Fruit fly (Drosophila melanogaster): Measurements from ENCODE around the gene Zif.

Zif gene

dm6 chr3R:6474430-6474829, 17.5 kb downstream of the Zif start:
- TF ChIP-seq pad (GFP tag; optimal IDR thresholded peaks at IDR 0.05) (no peak), tj (GFP tag; optimal IDR thresholded peaks at IDR 0.05) (no peak), Crg-1 (GFP tag; optimal IDR thresholded peaks at IDR 0.05) (no peak), cic (GFP tag; optimal IDR thresholded peaks at IDR 0.05) (no peak), CG7101 (tag; optimal IDR thresholded peaks at IDR 0.05) (no peak), CG11617 (GFP tag; optimal IDR thresholded peaks at IDR 0.05) (no peak), Mnt (GFP tag; optimal IDR thresholded peaks at IDR 0.05) (no peak), CG5204 (GFP tag; optimal IDR thresholded peaks at IDR 0.05) (no peak), CG33017 (tag; optimal IDR thresholded peaks at IDR 0.05) (no peak), CG1620 (GFP tag; optimal IDR thresholded peaks at IDR 0.05) (no peak), CG7045 (GFP tag; optimal IDR thresholded peaks at IDR 0.05) (no peak), kay (GFP tag; ENCODE audit: borderline replicate concordance) (no peak), CG12768 (GFP tag; optimal IDR thresholded peaks at IDR 0.05) (no peak), bab1 (GFP tag; optimal IDR thresholded peaks at IDR 0.05) (no peak)

dm6 chr3R:6476429-6476828, 19.5 kb downstream of the Zif start:
- no peak for TF ChIP-seq CG7045 (GFP tag; optimal IDR thresholded peaks at IDR 0.05)
- no peak for TF ChIP-seq tj (GFP tag; optimal IDR thresholded peaks at IDR 0.05)
- no peak for TF ChIP-seq bab1 (GFP tag; optimal IDR thresholded peaks at IDR 0.05)
- no peak for TF ChIP-seq CG11617 (GFP tag; optimal IDR thresholded peaks at IDR 0.05)
- no peak for TF ChIP-seq Mnt (GFP tag; optimal IDR thresholded peaks at IDR 0.05)
- TF ChIP-seq Clk (GFP tag; optimal IDR thresholded peaks at IDR 0.05), result no peak
- no peak for TF ChIP-seq toe (GFP tag; optimal IDR thresholded peaks at IDR 0.05)
- no peak for TF ChIP-seq Crg-1 (GFP tag; optimal IDR thresholded peaks at IDR 0.05)
- no peak for TF ChIP-seq kay (GFP tag; ENCODE audit: borderline replicate concordance)

- TF ChIP-seq CG11617 (GFP tag; optimal IDR thresholded peaks at IDR 0.05) (no peak), toe (GFP tag; optimal IDR thresholded peaks at IDR 0.05) (no peak), Crg-1 (GFP tag; optimal IDR thresholded peaks at IDR 0.05) (no peak), bab1 (GFP tag; optimal IDR thresholded peaks at IDR 0.05) (no peak), CG7101 (tag; optimal IDR thresholded peaks at IDR 0.05) (no peak), CG33017 (tag; optimal IDR thresholded peaks at IDR 0.05) (no peak), CG5204 (GFP tag; optimal IDR thresholded peaks at IDR 0.05) (no peak), pad (GFP tag; optimal IDR thresholded peaks at IDR 0.05) (no peak), kay (GFP tag; ENCODE audit: borderline replicate concordance) (no peak), CG1620 (GFP tag; optimal IDR thresholded peaks at IDR 0.05) (no peak), tj (GFP tag; optimal IDR thresholded peaks at IDR 0.05) (no peak), Mnt (GFP tag; optimal IDR thresholded peaks at IDR 0.05) (no peak), Clk (GFP tag; optimal IDR thresholded peaks at IDR 0.05) (no peak), cic (GFP tag; optimal IDR thresholded peaks at IDR 0.05) (no peak), ovo (GFP tag; optimal IDR thresholded peaks at IDR 0.05) (no peak), cnc (optimal IDR thresholded peaks at IDR 0.05) (no peak), Hr96 (GFP tag; optimal IDR thresholded peaks at IDR 0.05) (no peak), CG14711 (tag; optimal IDR thresholded peaks at IDR 0.05) (no peak), CG7045 (GFP tag; optimal IDR thresholded peaks at IDR 0.05) (no peak)
These were observed 21.0 kb downstream of the Zif start, which contains the start of gene CG15186 for dm6 chr3R:6477877-6478361. TSS of gene CG15186 (plus strand) at chr3R:6478311.

DNA sequence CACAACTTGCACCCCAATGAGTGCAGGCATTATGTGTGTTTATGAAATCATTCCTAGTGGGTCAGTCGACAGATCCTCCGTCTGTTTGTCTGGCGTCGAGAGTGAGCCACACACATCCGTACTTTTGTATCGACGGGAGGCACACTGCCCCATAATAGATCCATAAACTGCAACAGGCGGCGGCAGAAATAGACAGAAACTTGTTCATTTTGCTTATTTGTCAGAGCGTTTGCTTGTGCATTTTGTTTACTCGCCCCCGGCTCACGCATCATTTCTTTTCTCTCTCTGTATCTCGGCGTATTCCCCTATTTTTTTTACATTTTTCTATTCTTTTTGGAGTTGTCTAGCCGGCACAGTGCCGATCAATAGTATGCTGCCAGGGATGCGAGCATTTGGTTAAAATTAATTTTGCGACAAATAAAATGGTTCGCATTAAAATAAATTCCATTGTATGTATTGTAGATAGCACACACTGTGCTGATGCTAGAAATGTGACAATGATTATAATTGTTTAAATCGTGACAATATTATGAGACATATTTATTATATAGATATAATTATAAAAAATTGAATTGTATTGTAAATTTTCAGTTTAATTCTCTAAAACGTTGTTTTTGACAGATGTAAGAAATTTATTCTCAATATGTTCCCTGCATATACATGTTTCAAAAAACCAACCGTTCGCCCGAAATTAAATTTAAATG, 25.0 kb downstream of the Zif start:
- TF ChIP-seq CG11617 (GFP tag; optimal IDR thresholded peaks at IDR 0.05) (no peak), Hr96 (GFP tag; optimal IDR thresholded peaks at IDR 0.05) (no peak)

dm6 chr3R:6495938-6496337, 39.0 kb downstream of the Zif start:
- TF ChIP-seq CG11617 (GFP tag; optimal IDR thresholded peaks at IDR 0.05) (no peak), Mnt (GFP tag; optimal IDR thresholded peaks at IDR 0.05) (no peak)

DNA sequence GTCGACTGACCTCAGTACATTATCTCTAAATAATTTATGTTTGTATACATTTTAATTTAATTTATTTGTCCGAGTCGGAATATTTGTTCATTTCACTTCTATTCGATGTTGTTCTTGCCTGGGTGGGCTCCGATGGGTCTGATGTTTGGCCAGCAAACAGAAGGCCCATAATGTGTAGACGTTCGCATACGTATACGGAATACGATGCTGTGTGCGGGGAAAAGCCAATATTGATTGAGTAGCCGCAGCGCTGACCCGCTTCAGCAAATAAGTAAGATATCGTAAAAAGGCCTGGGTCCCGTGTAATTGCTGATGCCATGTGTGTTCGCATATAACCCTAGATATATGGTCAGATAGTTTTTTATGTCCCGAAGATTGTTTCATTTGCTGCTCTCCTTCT, 47.5 kb downstream of the Zif start:
- TF ChIP-seq CG1620 (GFP tag; optimal IDR thresholded peaks at IDR 0.05) (no peak), bab1 (GFP tag; optimal IDR thresholded peaks at IDR 0.05) (no peak), CG33017 (tag; optimal IDR thresholded peaks at IDR 0.05) (no peak), tj (GFP tag; optimal IDR thresholded peaks at IDR 0.05) (no peak), CG11617 (GFP tag; optimal IDR thresholded peaks at IDR 0.05) (no peak), kay (GFP tag; ENCODE audit: borderline replicate concordance) (no peak), toe (GFP tag; optimal IDR thresholded peaks at IDR 0.05) (no peak), CG12768 (GFP tag; optimal IDR thresholded peaks at IDR 0.05) (no peak), CG7045 (GFP tag; optimal IDR thresholded peaks at IDR 0.05) (no peak), Crg-1 (GFP tag; optimal IDR thresholded peaks at IDR 0.05) (no peak), ovo (GFP tag; optimal IDR thresholded peaks at IDR 0.05) (no peak), Hr96 (GFP tag; optimal IDR thresholded peaks at IDR 0.05) (no peak), Clk (GFP tag; optimal IDR thresholded peaks at IDR 0.05) (no peak), Mnt (GFP tag; optimal IDR thresholded peaks at IDR 0.05) (no peak), CG5204 (GFP tag; optimal IDR thresholded peaks at IDR 0.05) (no peak), CG7101 (tag; optimal IDR thresholded peaks at IDR 0.05) (no peak), CG14711 (tag; optimal IDR thresholded peaks at IDR 0.05) (no peak), pad (GFP tag; optimal IDR thresholded peaks at IDR 0.05) (no peak), cic (GFP tag; optimal IDR thresholded peaks at IDR 0.05) (no peak), cnc (optimal IDR thresholded peaks at IDR 0.05) (no peak)
